Fruit fly (Drosophila melanogaster) whole organism, prepupa: Measurements from ENCODE around the gene CG10638.

Source experiments
- CG10631 ChIP-seq: fragments of 200-800 bp; sonication (Bioruptor generic); optimal IDR thresholded peaks from 2 replicates; lab custom pipeline; 2016; ENCODE audit warnings: missing biosample characterization, missing genetic modification characterization
- CG10669 ChIP-seq: fragments of 200-800 bp; sonication (Bioruptor generic); optimal IDR thresholded peaks from 3 replicates; lab custom pipeline; 2018; ENCODE audit warnings: missing biosample characterization, mild to moderate bottlenecking, missing genetic modification characterization, moderate library complexity
- CG11762 ChIP-seq: fragments of 200-800 bp; sonication (Bioruptor generic); optimal IDR thresholded peaks from 3 replicates; lab custom pipeline; 2016; ENCODE audit warnings: missing biosample characterization, missing genetic modification characterization; ENCODE audit not compliant: insufficient read depth
- CG11902 ChIP-seq: fragments of 200-800 bp; sonication (Bioruptor generic); optimal IDR thresholded peaks from 3 replicates; lab custom pipeline; 2016; ENCODE audit warnings: missing biosample characterization, missing genetic modification characterization
- CG15336 ChIP-seq: fragments of 200-800 bp; sonication (Bioruptor generic); IDR thresholded peaks from 2 replicates; pipeline ENCODE4 v1.3.6; 2022; ENCODE audit warnings: missing biosample characterization, missing genetic modification characterization
- CG1621 ChIP-seq: fragments of 200-800 bp; sonication (Bioruptor generic); optimal IDR thresholded peaks from 3 replicates; lab custom pipeline; 2018; ENCODE audit warnings: missing biosample characterization, mild to moderate bottlenecking, missing genetic modification characterization
- CG16779 ChIP-seq: fragments of 200-800 bp; sonication (Bioruptor generic); optimal IDR thresholded peaks from 3 replicates; lab custom pipeline; 2017; ENCODE audit warnings: missing biosample characterization, mild to moderate bottlenecking, missing genetic modification characterization
- CG31627 ChIP-seq: fragments of 200-800 bp; sonication (Bioruptor generic); optimal IDR thresholded peaks from 3 replicates; lab custom pipeline; 2016; ENCODE audit warnings: missing biosample characterization, missing genetic modification characterization
- CG32006 ChIP-seq: fragments of 200-800 bp; sonication (Bioruptor generic); optimal IDR thresholded peaks from 3 replicates; lab custom pipeline; 2017; ENCODE audit warnings: missing biosample characterization, mild to moderate bottlenecking, missing genetic modification characterization
- CG4318 ChIP-seq: fragments of 200-800 bp; sonication (Bioruptor generic); optimal IDR thresholded peaks from 3 replicates; lab custom pipeline; 2017; ENCODE audit warnings: missing biosample characterization, mild to moderate bottlenecking, missing genetic modification characterization
- CG6163 ChIP-seq: fragments of 200-800 bp; sonication (Bioruptor generic); IDR thresholded peaks from 3 replicates; pipeline ENCODE4 v1.3.6; 2022; ENCODE audit warnings: missing biosample characterization, missing genetic modification characterization
- CG6276 ChIP-seq: fragments of 200-800 bp; sonication (Bioruptor generic); optimal IDR thresholded peaks from 2 replicates; lab custom pipeline; 2017; ENCODE audit warnings: missing biosample characterization, mild to moderate bottlenecking, missing genetic modification characterization
- CG6792 ChIP-seq: fragments of 200-800 bp; sonication (Bioruptor generic); optimal IDR thresholded peaks from 3 replicates; lab custom pipeline; 2016; ENCODE audit warnings: missing biosample characterization, missing genetic modification characterization
- CG6854 ChIP-seq: fragments of 200-800 bp; sonication (Bioruptor generic); optimal IDR thresholded peaks from 2 replicates; lab custom pipeline; 2017; ENCODE audit warnings: missing biosample characterization, mild to moderate bottlenecking, missing genetic modification characterization
- CG7368 ChIP-seq: fragments of 200-800 bp; sonication (Bioruptor generic); optimal IDR thresholded peaks from 3 replicates; lab custom pipeline; 2016; ENCODE audit warnings: missing biosample characterization, missing genetic modification characterization
- CG8319 ChIP-seq: fragments of 200-800 bp; sonication (Bioruptor generic); optimal IDR thresholded peaks from 3 replicates; lab custom pipeline; 2016; ENCODE audit warnings: missing biosample characterization, missing genetic modification characterization
- CG8632 ChIP-seq: fragments of 200-800 bp; sonication (Bioruptor generic); optimal IDR thresholded peaks from 3 replicates; lab custom pipeline; 2016; ENCODE audit warnings: missing biosample characterization, missing genetic modification characterization
- CG9139 ChIP-seq: fragments of 200-800 bp; sonication (Bioruptor generic); optimal IDR thresholded peaks from 3 replicates; lab custom pipeline; 2017; ENCODE audit warnings: missing biosample characterization, mild to moderate bottlenecking, missing genetic modification characterization
- Eip75B ChIP-seq: fragments of 200-800 bp; sonication (Bioruptor generic); optimal IDR thresholded peaks from 3 replicates; lab custom pipeline; 2016; ENCODE audit warnings: missing biosample characterization, missing genetic modification characterization
- Eip78C ChIP-seq: fragments of 200-800 bp; sonication (Bioruptor generic); peaks from one replicate; lab custom pipeline; 2016; ENCODE audit warnings: missing biosample characterization, missing genetic modification characterization
- Ets21C ChIP-seq: fragments of 200-800 bp; sonication (Bioruptor generic); optimal IDR thresholded peaks from 3 replicates; lab custom pipeline; 2016; ENCODE audit warnings: missing biosample characterization, missing genetic modification characterization
- Gug ChIP-seq: fragments of 200-800 bp; sonication (Bioruptor generic); IDR thresholded peaks from 2 replicates; pipeline ENCODE4 v1.3.6; 2022; ENCODE audit warnings: missing biosample characterization, missing genetic modification characterization
- Hr39 ChIP-seq: fragments of 200-800 bp; sonication (Bioruptor generic); optimal IDR thresholded peaks from 2 replicates; lab custom pipeline; 2016; ENCODE audit warnings: missing biosample characterization, missing genetic modification characterization
- Hr4 ChIP-seq: fragments of 200-800 bp; sonication (Bioruptor generic); optimal IDR thresholded peaks from 3 replicates; lab custom pipeline; 2016; ENCODE audit warnings: missing biosample characterization, missing genetic modification characterization
- OdsH ChIP-seq: fragments of 200-800 bp; sonication (Bioruptor generic); optimal IDR thresholded peaks from 3 replicates; lab custom pipeline; 2016; ENCODE audit warnings: missing biosample characterization, missing genetic modification characterization
- Smox ChIP-seq: fragments of 200-800 bp; sonication (Bioruptor generic); optimal IDR thresholded peaks from 3 replicates; lab custom pipeline; 2016; ENCODE audit warnings: missing biosample characterization, missing genetic modification characterization
- Sox14 ChIP-seq: fragments of 200-800 bp; sonication (Bioruptor generic); optimal IDR thresholded peaks from 3 replicates; lab custom pipeline; 2016; ENCODE audit warnings: missing biosample characterization, missing genetic modification characterization
- Sox15 ChIP-seq: fragments of 200-800 bp; sonication (Bioruptor generic); optimal IDR thresholded peaks from 3 replicates; lab custom pipeline; 2016; ENCODE audit warnings: missing biosample characterization, missing genetic modification characterization
- achi ChIP-seq: fragments of 200-800 bp; sonication (Bioruptor generic); optimal IDR thresholded peaks from 3 replicates; lab custom pipeline; 2016; ENCODE audit warnings: missing biosample characterization, missing genetic modification characterization
- acj6 ChIP-seq: fragments of 200-800 bp; sonication (Bioruptor generic); optimal IDR thresholded peaks from 3 replicates; lab custom pipeline; 2016; ENCODE audit warnings: missing biosample characterization, missing genetic modification characterization
- cyc ChIP-seq: fragments of 200-800 bp; sonication (Bioruptor generic); optimal IDR thresholded peaks from 3 replicates; lab custom pipeline; 2016; ENCODE audit warnings: missing biosample characterization, missing genetic modification characterization
- dac ChIP-seq: fragments of 200-800 bp; sonication (Bioruptor generic); optimal IDR thresholded peaks from 2 replicates; lab custom pipeline; 2017; ENCODE audit warnings: missing biosample characterization, mild to moderate bottlenecking, missing genetic modification characterization
- dsx ChIP-seq: fragments of 200-800 bp; optimal IDR thresholded peaks from 3 replicates; lab custom pipeline; 2019; ENCODE audit warnings: missing biosample characterization, mild to moderate bottlenecking, missing genetic modification characterization, moderate library complexity; ENCODE audit not compliant: poor library complexity, severe bottlenecking
- eg ChIP-seq: fragments of 200-800 bp; sonication (Bioruptor generic); IDR thresholded peaks from 3 replicates; pipeline ENCODE4 v1.3.6; 2022; ENCODE audit warnings: missing biosample characterization, missing genetic modification characterization
- esn ChIP-seq: fragments of 200-800 bp; sonication (Bioruptor generic); optimal IDR thresholded peaks from 2 replicates; lab custom pipeline; 2016; ENCODE audit warnings: missing biosample characterization, mild to moderate bottlenecking, missing genetic modification characterization, moderate library complexity
- fd59A ChIP-seq: fragments of 200-800 bp; sonication (Bioruptor generic); optimal IDR thresholded peaks from 2 replicates; lab custom pipeline; 2017; ENCODE audit warnings: missing biosample characterization, mild to moderate bottlenecking, missing genetic modification characterization, missing genetic modification reagents
- fkh ChIP-seq: fragments of 200-800 bp; sonication (Bioruptor generic); optimal IDR thresholded peaks from 3 replicates; lab custom pipeline; 2017; ENCODE audit warnings: missing biosample characterization, mild to moderate bottlenecking, missing genetic modification characterization, moderate library complexity
- lz ChIP-seq: fragments of 200-800 bp; sonication (Bioruptor generic); optimal IDR thresholded peaks from 3 replicates; lab custom pipeline; 2016; ENCODE audit warnings: missing biosample characterization, missing genetic modification characterization
- pdm3 ChIP-seq: fragments of 200-800 bp; sonication (Bioruptor generic); optimal IDR thresholded peaks from 3 replicates; lab custom pipeline; 2016; ENCODE audit warnings: missing biosample characterization, missing genetic modification characterization
- salr ChIP-seq, 2 experiments: fragments of 200-800 bp; sonication (Bioruptor generic); optimal IDR thresholded peaks; 3 replicates each; lab custom pipeline; 2016 to 2018; ENCODE audit warnings: missing biosample characterization in 2 of 2, missing genetic modification characterization in 2 of 2, mild to moderate bottlenecking in 1 of 2
- spab ChIP-seq: fragments of 200-800 bp; sonication (Bioruptor generic); optimal IDR thresholded peaks from 2 replicates; lab custom pipeline; 2017; ENCODE audit warnings: missing biosample characterization, mild to moderate bottlenecking, missing genetic modification characterization, missing genetic modification reagents
- ss ChIP-seq, 2 experiments: fragments of 200-800 bp; sonication (Bioruptor generic); optimal IDR thresholded peaks; 2 replicates in 1 of 2; 3 replicates in 1 of 2; lab custom pipeline; 2017 to 2018; ENCODE audit warnings: mild to moderate bottlenecking in 2 of 2, missing biosample characterization in 2 of 2, missing genetic modification characterization in 2 of 2, moderate library complexity in 1 of 2
- svp ChIP-seq: fragments of 200-800 bp; sonication (Bioruptor generic); peaks from one replicate; lab custom pipeline; 2016; ENCODE audit warnings: missing biosample characterization, missing genetic modification characterization
- topi ChIP-seq: fragments of 200-800 bp; sonication (Bioruptor generic); optimal IDR thresholded peaks from 3 replicates; lab custom pipeline; 2016; ENCODE audit warnings: missing biosample characterization, missing genetic modification characterization
- vri ChIP-seq: fragments of 200-800 bp; sonication (Bioruptor generic); optimal IDR thresholded peaks from 3 replicates; lab custom pipeline; 2016; ENCODE audit warnings: missing biosample characterization, mild to moderate bottlenecking, missing genetic modification characterization

The CG10638 gene

dm6 chr3L:12537123-12537522, 36.0 kb upstream of the CG10638 start, which contains the start of gene CG4069:
CG4069 (minus strand) TSS chr3L:12537315.
- TF ChIP-seq OdsH (GFP tag; lab: Kevin White, UChicago), result no peak
- peak; percentile 90 for TF ChIP-seq fkh (GFP tag; lab: Kevin White, UChicago)
- TF ChIP-seq CG31627 (GFP tag; lab: Kevin White, UChicago), result no peak
- TF ChIP-seq CG15336, result no peak

DNA sequence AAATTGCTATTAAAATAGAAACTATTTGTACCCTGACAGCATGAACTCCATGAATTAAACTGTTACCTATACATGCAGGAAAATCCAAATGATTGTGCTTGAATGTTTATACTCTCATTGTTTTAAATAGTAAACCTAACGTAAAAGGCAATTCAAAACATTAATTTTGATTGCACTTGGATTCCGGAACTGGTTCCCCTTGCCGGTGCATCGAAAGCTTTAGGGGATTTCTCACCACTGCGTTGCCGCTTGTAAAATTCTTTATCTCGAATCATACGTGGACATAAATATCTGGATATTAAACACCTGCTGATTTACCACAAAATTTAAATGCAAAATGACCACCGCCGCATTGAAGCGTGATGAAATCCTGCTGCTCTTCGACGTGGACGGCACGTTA, 33.2 kb upstream of the CG10638 start, which contains the start of gene Pmm2:
Gene Pmm2, plus strand, starts transcription at position 273 of the 400 bp plus-strand sequence.
- TF ChIP-seq esn (GFP tag; lab: Kevin White, UChicago) (peak; percentile 2), OdsH (GFP tag; lab: Kevin White, UChicago) (no peak), cyc (GFP tag; lab: Kevin White, UChicago) (no peak), ss (GFP tag; optimal IDR thresholded peaks at IDR 0.05; lab: Kevin White, UChicago) (no peak), CG10669 (GFP tag; lab: Kevin White, UChicago) (no peak), acj6 (GFP tag; lab: Kevin White, UChicago) (no peak), eg (GFP tag; lab: Robert Waterston, UW) (no peak), dsx (GFP tag; lab: Kevin White, UChicago) (peak; percentile 9), CG7368 (no peak), svp (GFP tag; lab: Kevin White, UChicago) (no peak), CG6792 (GFP tag; lab: Kevin White, UChicago) (no peak), Eip75B (GFP tag; lab: Kevin White, UChicago) (no peak), Gug (GFP tag; lab: Robert Waterston, UW) (no peak), topi (no peak), CG9139 (GFP tag; lab: Kevin White, UChicago) (no peak), CG32006 (GFP tag; lab: Kevin White, UChicago) (no peak), fd59A (GFP tag; lab: Kevin White, UChicago) (no peak), CG11902 (GFP tag; lab: Kevin White, UChicago) (no peak), Eip78C (GFP tag; lab: Kevin White, UChicago) (peak; percentile 63), Ets21C (GFP tag; lab: Kevin White, UChicago) (no peak), CG15336 (no peak), Sox14 (GFP tag; lab: Kevin White, UChicago) (no peak), Hr39 (GFP tag; lab: Kevin White, UChicago) (no peak), CG6854 (GFP tag; lab: Kevin White, UChicago) (no peak), CG4318 (no peak), CG8632 (GFP tag; lab: Kevin White, UChicago) (no peak), pdm3 (GFP tag; lab: Kevin White, UChicago) (no peak), Smox (GFP tag; lab: Kevin White, UChicago) (no peak), CG10631 (GFP tag; lab: Kevin White, UChicago) (no peak), CG6276 (no peak), lz (GFP tag; lab: Kevin White, UChicago) (no peak), salr (GFP tag; optimal IDR thresholded peaks at IDR 0.05; lab: Kevin White, UChicago) (no peak), CG1621 (peak; percentile 51)

dm6 chr3L:12533392-12534070, 32.4 kb upstream of the CG10638 start, which contains the start of the genes Tsf2 and CG34242:
Tsf2 (minus strand) TSS chr3L:12533724.
CG34242 (plus strand) TSS chr3L:12533996.
- TF ChIP-seq Ets21C (GFP tag; lab: Kevin White, UChicago) (no peak), salr (GFP tag; optimal IDR thresholded peaks at IDR 0.05; lab: Kevin White, UChicago) (no peak), CG8319 (GFP tag; lab: Kevin White, UChicago) (peak; percentile 81), CG6163 (peak; percentile 95), Sox15 (GFP tag; lab: Kevin White, UChicago) (no peak), ss (GFP tag; optimal IDR thresholded peaks at IDR 0.05; lab: Kevin White, UChicago) (peak; percentile 28 to 57), Hr39 (GFP tag; lab: Kevin White, UChicago) (no peak), Gug (GFP tag; lab: Robert Waterston, UW) (peak; percentile 95), dac (GFP tag; lab: Kevin White, UChicago) (no peak), pdm3 (GFP tag; lab: Kevin White, UChicago) (no peak), CG7368 (peak; percentile 37), cyc (GFP tag; lab: Kevin White, UChicago) (peak; percentile 85), achi (no peak), CG9139 (GFP tag; lab: Kevin White, UChicago) (peak; percentile 69), CG8632 (GFP tag; lab: Kevin White, UChicago) (no peak), CG31627 (GFP tag; lab: Kevin White, UChicago) (no peak), spab (peak; percentile 74), Eip75B (GFP tag; lab: Kevin White, UChicago) (no peak), CG16779 (tag; lab: Kevin White, UChicago) (no peak), Hr4 (GFP tag; lab: Kevin White, UChicago) (no peak), CG11762 (GFP tag; lab: Kevin White, UChicago) (peak; percentile 82), CG15336 (peak; percentile 43), vri (GFP tag; lab: Kevin White, UChicago) (no peak), CG4318 (no peak)
